Comparison of ENCODE assay signal across 1 fruit fly cellular context in genomic region chr3R:13801184-13802056, dm6.
TF ChIP-seq lines count a peak whose summit lies in the region.

No protein-coding gene starts in this region.

TF ChIP-seq in whole organism, embryonic, 481 proteins besides CTCF, POLR2A, EP300 and RAD21 (continued from another document):
- TF ChIP-seq CG8359 (GFP tag; optimal IDR thresholded peaks at IDR 0.05; lab: Kevin White, UChicago; ENCODE audit: borderline replicate concordance) (no peak), CG17568 (GFP tag; optimal IDR thresholded peaks at IDR 0.05; lab: Kevin White, UChicago) (no peak), ATbp (GFP tag; optimal IDR thresholded peaks at IDR 0.05; lab: Kevin White, UChicago) (no peak), Doc2 (GFP tag; IDR thresholded peaks at IDR 0.05; lab: Robert Waterston, UW) (no peak), Blimp-1 (GFP tag; optimal IDR thresholded peaks at IDR 0.05; lab: Kevin White, UChicago) (no peak), Lpt (GFP tag; optimal IDR thresholded peaks at IDR 0.05; lab: Kevin White, UChicago) (no peak), CG15073 (GFP tag; optimal IDR thresholded peaks at IDR 0.05; lab: Kevin White, UChicago) (no peak), Asciz (GFP tag; optimal IDR thresholded peaks at IDR 0.05; lab: Kevin White, UChicago) (no peak), exex (tag; optimal IDR thresholded peaks at IDR 0.05; lab: Kevin White, UChicago) (no peak), ttk (GFP tag; IDR thresholded peaks at IDR 0.05; lab: Robert Waterston, UW) (no peak), Nf-YB (GFP tag; optimal IDR thresholded peaks at IDR 0.05; lab: Kevin White, UChicago) (no peak), CG3995 (GFP tag; optimal IDR thresholded peaks at IDR 0.05; lab: Kevin White, UChicago) (no peak), Opbp (GFP tag; IDR thresholded peaks at IDR 0.05; lab: Robert Waterston, UW; ENCODE audit: partially characterized antibody) (no peak), NK7.1 (GFP tag; optimal IDR thresholded peaks at IDR 0.05; lab: Kevin White, UChicago) (no peak), Rfx (GFP tag; IDR thresholded peaks at IDR 0.05; lab: Robert Waterston, UW) (no peak), CG1529 (GFP tag; optimal IDR thresholded peaks at IDR 0.05; lab: Kevin White, UChicago) (no peak), Drgx (GFP tag; IDR thresholded peaks at IDR 0.05; lab: Robert Waterston, UW) (no peak), nau (GFP tag; optimal IDR thresholded peaks at IDR 0.05; lab: Kevin White, UChicago) (no peak), Bgb (GFP tag; IDR thresholded peaks at IDR 0.05; lab: Robert Waterston, UW; ENCODE audit: partially characterized antibody) (peak; percentile 35; the same call in 1 of the 2 replicates), disco-r (GFP tag; optimal IDR thresholded peaks at IDR 0.05; lab: Kevin White, UChicago) (no peak), stc (GFP tag; IDR thresholded peaks at IDR 0.05; lab: Robert Waterston, UW) (no peak), gcm (GFP tag; optimal IDR thresholded peaks at IDR 0.05; lab: Kevin White, UChicago) (no peak), Oaz (GFP tag; IDR thresholded peaks at IDR 0.05; lab: Robert Waterston, UW) (no peak), CG2199 (GFP tag; IDR thresholded peaks at IDR 0.05; lab: Robert Waterston, UW) (no peak), ara (GFP tag; IDR thresholded peaks at IDR 0.05; lab: Robert Waterston, UW) (no peak), CG18764 (GFP tag; optimal IDR thresholded peaks at IDR 0.05; lab: Kevin White, UChicago) (no peak), ro (GFP tag; IDR thresholded peaks at IDR 0.05; lab: Robert Waterston, UW) (no peak), abd-A (tag; optimal IDR thresholded peaks at IDR 0.05; lab: Kevin White, UChicago) (peak; percentile 98), Aef1 (GFP tag; IDR thresholded peaks at IDR 0.05; lab: Robert Waterston, UW) (no peak), CG4424 (GFP tag; optimal IDR thresholded peaks at IDR 0.05; lab: Kevin White, UChicago) (no peak), Max (GFP tag; optimal IDR thresholded peaks at IDR 0.05; lab: Kevin White, UChicago) (no peak), Hr78 (GFP tag; optimal IDR thresholded peaks at IDR 0.05; lab: Kevin White, UChicago) (no peak), Atf6 (GFP tag; IDR thresholded peaks at IDR 0.05; lab: Robert Waterston, UW) (no peak), CG5953 (GFP tag; IDR thresholded peaks at IDR 0.05; lab: Robert Waterston, UW) (no peak), CG10274 (GFP tag; optimal IDR thresholded peaks at IDR 0.05; lab: Kevin White, UChicago) (no peak), pan (optimal IDR thresholded peaks at IDR 0.05; lab: Kevin White, UChicago) (no peak), pan (GFP tag; optimal IDR thresholded peaks at IDR 0.05 in 1 of 2, IDR thresholded peaks at IDR 0.05 in 1 of 2) (no peak), CG10267 (tag; optimal IDR thresholded peaks at IDR 0.05; lab: Kevin White, UChicago) (no peak), aop (GFP tag; IDR thresholded peaks at IDR 0.05; lab: Robert Waterston, UW) (no peak), phol (tag; optimal IDR thresholded peaks at IDR 0.05; lab: Kevin White, UChicago) (no peak), chif (GFP tag; optimal IDR thresholded peaks at IDR 0.05; lab: Kevin White, UChicago) (no peak), emc (GFP tag; optimal IDR thresholded peaks at IDR 0.05; lab: Kevin White, UChicago) (no peak), lola (GFP tag; optimal IDR thresholded peaks at IDR 0.05; lab: Kevin White, UChicago) (no peak), Lim3 (GFP tag; IDR thresholded peaks at IDR 0.05; lab: Robert Waterston, UW) (no peak), CG14014 (GFP tag; IDR thresholded peaks at IDR 0.05; lab: Robert Waterston, UW) (no peak), CG9817 (tag; optimal IDR thresholded peaks at IDR 0.05; lab: Kevin White, UChicago) (no peak), Xbp1 (GFP tag; optimal IDR thresholded peaks at IDR 0.05; lab: Kevin White, UChicago) (no peak), zfh2 (GFP tag; optimal IDR thresholded peaks at IDR 0.05; lab: Kevin White, UChicago) (no peak), CG8290 (GFP tag; optimal IDR thresholded peaks at IDR 0.05; lab: Kevin White, UChicago) (no peak), CG8290 (tag; optimal IDR thresholded peaks at IDR 0.05; lab: Kevin White, UChicago) (no peak), Hey (tag; optimal IDR thresholded peaks at IDR 0.05; lab: Kevin White, UChicago) (no peak), CG12744 (GFP tag; optimal IDR thresholded peaks at IDR 0.05; lab: Kevin White, UChicago) (no peak), CG30431 (GFP tag; optimal IDR thresholded peaks at IDR 0.05; lab: Kevin White, UChicago) (no peak), sqz (GFP tag; optimal IDR thresholded peaks at IDR 0.05; lab: Kevin White, UChicago) (peak; percentile 86), trem (tag; optimal IDR thresholded peaks at IDR 0.05; lab: Kevin White, UChicago) (no peak), sd (tag; optimal IDR thresholded peaks at IDR 0.05; lab: Kevin White, UChicago) (peak; percentile 98), CG42726 (GFP tag; IDR thresholded peaks at IDR 0.05; lab: Robert Waterston, UW; ENCODE audit: partially characterized antibody) (no peak), gem (tag; optimal IDR thresholded peaks at IDR 0.05; lab: Kevin White, UChicago) (no peak), CoRest (tag; optimal IDR thresholded peaks at IDR 0.05; lab: Kevin White, UChicago) (no peak), Neu2 (GFP tag; optimal IDR thresholded peaks at IDR 0.05; lab: Kevin White, UChicago; ENCODE audit: borderline replicate concordance) (no peak), CG31388 (GFP tag; optimal IDR thresholded peaks at IDR 0.05; lab: Kevin White, UChicago) (no peak), CG13123 (GFP tag; optimal IDR thresholded peaks at IDR 0.05; lab: Kevin White, UChicago) (no peak), Hsf (GFP tag; optimal IDR thresholded peaks at IDR 0.05; lab: Kevin White, UChicago) (no peak), inv (GFP tag; IDR thresholded peaks at IDR 0.05; lab: Robert Waterston, UW; ENCODE audit: partially characterized antibody) (no peak), dmrt99B (tag; optimal IDR thresholded peaks at IDR 0.05; lab: Kevin White, UChicago) (no peak), Hr3 (GFP tag; optimal IDR thresholded peaks at IDR 0.05; lab: Kevin White, UChicago) (no peak), dati (GFP tag; IDR thresholded peaks at IDR 0.05; lab: Robert Waterston, UW) (no peak), fu2 (GFP tag; optimal IDR thresholded peaks at IDR 0.05; lab: Kevin White, UChicago) (no peak), E2f1 (GFP tag; IDR thresholded peaks at IDR 0.05; lab: Robert Waterston, UW) (peak; percentile 13; the same call in 1 of the 2 replicates), CG12219 (GFP tag; optimal IDR thresholded peaks at IDR 0.05; lab: Kevin White, UChicago) (no peak), TFAM (GFP tag; optimal IDR thresholded peaks at IDR 0.05; lab: Kevin White, UChicago) (no peak), tup (GFP tag; optimal IDR thresholded peaks at IDR 0.05; lab: Kevin White, UChicago) (no peak), fd64A (GFP tag; optimal IDR thresholded peaks at IDR 0.05; lab: Kevin White, UChicago) (no peak), CG3065 (GFP tag; optimal IDR thresholded peaks at IDR 0.05; lab: Kevin White, UChicago) (no peak), bbx (GFP tag; IDR thresholded peaks at IDR 0.05; lab: Robert Waterston, UW; ENCODE audit: partially characterized antibody) (no peak), scrt (GFP tag; optimal IDR thresholded peaks at IDR 0.05; lab: Kevin White, UChicago) (peak; percentile 98), H2.0 (GFP tag; IDR thresholded peaks at IDR 0.05; lab: Robert Waterston, UW) (no peak), Hr51 (GFP tag; optimal IDR thresholded peaks at IDR 0.05; lab: Kevin White, UChicago) (peak in 1 of 2 experiments; percentile 16), CG10209 (GFP tag; optimal IDR thresholded peaks at IDR 0.05; lab: Kevin White, UChicago) (no peak), CG8281 (tag; optimal IDR thresholded peaks at IDR 0.05; lab: Kevin White, UChicago) (peak; percentile 19), tna (GFP tag; IDR thresholded peaks at IDR 0.05; lab: Robert Waterston, UW; ENCODE audit: partially characterized antibody) (no peak), CG4854 (GFP tag; optimal IDR thresholded peaks at IDR 0.05; lab: Kevin White, UChicago) (no peak), Scr (GFP tag; IDR thresholded peaks at IDR 0.05; lab: Robert Waterston, UW; ENCODE audit: partially characterized antibody) (no peak), tgo (GFP tag; IDR thresholded peaks at IDR 0.05; lab: Robert Waterston, UW) (no peak), ems (GFP tag; optimal IDR thresholded peaks at IDR 0.05; lab: Kevin White, UChicago) (no peak), CG8388 (GFP tag; optimal IDR thresholded peaks at IDR 0.05; lab: Kevin White, UChicago) (no peak), CG16863 (GFP tag; optimal IDR thresholded peaks at IDR 0.05; lab: Kevin White, UChicago) (no peak), Side (GFP tag; optimal IDR thresholded peaks at IDR 0.05; lab: Kevin White, UChicago) (no peak), CG7963 (GFP tag; IDR thresholded peaks at IDR 0.05; lab: Robert Waterston, UW; ENCODE audit: partially characterized antibody) (no peak), pros (GFP tag; optimal IDR thresholded peaks at IDR 0.05; lab: Kevin White, UChicago) (peak; percentile 13), lilli (GFP tag; optimal IDR thresholded peaks at IDR 0.05; lab: Kevin White, UChicago) (no peak), CG9215 (GFP tag; IDR thresholded peaks at IDR 0.05; lab: Robert Waterston, UW) (no peak), sens-2 (GFP tag; IDR thresholded peaks at IDR 0.05; lab: Robert Waterston, UW) (no peak), CG12391 (tag; optimal IDR thresholded peaks at IDR 0.05; lab: Kevin White, UChicago) (no peak), CG12659 (GFP tag; optimal IDR thresholded peaks at IDR 0.05; lab: Kevin White, UChicago) (no peak), CG6854 (GFP tag; optimal IDR thresholded peaks at IDR 0.05; lab: Kevin White, UChicago) (no peak), mirr (GFP tag; optimal IDR thresholded peaks at IDR 0.05; lab: Kevin White, UChicago) (peak; percentile 22), crp (GFP tag; optimal IDR thresholded peaks at IDR 0.05; lab: Kevin White, UChicago) (no peak), Usf (GFP tag; optimal IDR thresholded peaks at IDR 0.05; lab: Kevin White, UChicago) (no peak), CG15696 (tag; optimal IDR thresholded peaks at IDR 0.05; lab: Kevin White, UChicago) (no peak), sr (GFP tag; IDR thresholded peaks at IDR 0.05; lab: Robert Waterston, UW) (peak; percentile 48; the same call in 1 of the 3 replicates), z (GFP tag; IDR thresholded peaks at IDR 0.05; lab: Robert Waterston, UW) (peak; percentile 84), Ssrp (tag; optimal IDR thresholded peaks at IDR 0.05; lab: Kevin White, UChicago) (no peak), sob (GFP tag; IDR thresholded peaks at IDR 0.05; lab: Robert Waterston, UW) (no peak), gro (GFP tag; optimal IDR thresholded peaks at IDR 0.05; lab: Kevin White, UChicago) (peak; percentile 35), row (GFP tag; IDR thresholded peaks at IDR 0.05; lab: Robert Waterston, UW) (no peak), CG31224 (GFP tag; IDR thresholded peaks at IDR 0.05; lab: Robert Waterston, UW) (peak; percentile 87)
TF ChIP-seq in whole organism, embryonic: peak in this region for 16.
